Worm (Caenorhabditis elegans): ENCODE measurements around the gene tbcb-1.

- no peak for TF ChIP-seq flt-1 (GFP tag; IDR thresholded peaks at IDR 0.05)
- TF ChIP-seq sea-1 (GFP tag; conservative IDR thresholded peaks at IDR 0.05), result no peak
- no peak for TF ChIP-seq ceh-13 (GFP tag; optimal IDR thresholded peaks at IDR 0.05)
- no peak for TF ChIP-seq B0310.2 (tag; optimal IDR thresholded peaks at IDR 0.05)
- no peak for TF ChIP-seq ama-1 (optimal IDR thresholded peaks at IDR 0.05)
- TF ChIP-seq hmg-4 (GFP tag; optimal IDR thresholded peaks at IDR 0.05), result no peak
- no peak for TF ChIP-seq tbx-11 (GFP tag; IDR thresholded peaks at IDR 0.05)
- no peak for TF ChIP-seq ceh-36 (tag; optimal IDR thresholded peaks at IDR 0.05)
- no peak for TF ChIP-seq ets-7 (tag; optimal IDR thresholded peaks at IDR 0.05)
- no peak for TF ChIP-seq aly-1 (tag; optimal IDR thresholded peaks at IDR 0.05)
- no peak for TF ChIP-seq hnd-1 (tag; optimal IDR thresholded peaks at IDR 0.05)
These were observed at the start of gene tbcb-1 for ce11 chrV:13591504-13592174.

All from whole organism, early embryonic.